Fruit fly (Drosophila melanogaster) whole organism, embryonic: ENCODE results near the gene CG8135.

Experiments
- CG12391 ChIP-seq: fragments of 200-800 bp; sonication (Bioruptor generic); optimal IDR thresholded peaks from 3 replicates; lab custom pipeline; 2018; ENCODE audit warnings: missing biosample characterization, mild to moderate bottlenecking, missing genetic modification characterization, moderate library complexity
- CG12769 ChIP-seq: fragments of 200-800 bp; sonication (Bioruptor generic); optimal IDR thresholded peaks from 2 replicates; lab custom pipeline; 2019; ENCODE audit warnings: missing biosample characterization, mild to moderate bottlenecking, missing genetic modification characterization, moderate library complexity
- CG13775 ChIP-seq: fragments of 200-800 bp; sonication (Bioruptor generic); optimal IDR thresholded peaks from 3 replicates; lab custom pipeline; 2017; ENCODE audit warnings: missing biosample characterization, mild to moderate bottlenecking, missing genetic modification characterization
- CG14441 ChIP-seq: fragments of 200-800 bp; sonication (Bioruptor generic); IDR thresholded peaks from 2 replicates; pipeline ENCODE4 v1.3.6; 2022; ENCODE audit warnings: missing biosample characterization, missing genetic modification characterization
- CG1602 ChIP-seq: fragments of 200-800 bp; sonication (Bioruptor generic); optimal IDR thresholded peaks from 3 replicates; lab custom pipeline; 2016; ENCODE audit warnings: missing biosample characterization, missing genetic modification characterization
- CG2120 ChIP-seq: fragments of 200-800 bp; sonication (Bioruptor generic); optimal IDR thresholded peaks from 3 replicates; lab custom pipeline; 2016; ENCODE audit warnings: missing biosample characterization, missing genetic modification characterization
- CG3726 ChIP-seq: fragments of 200-800 bp; sonication (Bioruptor generic); IDR thresholded peaks from 3 replicates; pipeline ENCODE4, ENCODE4 v1.3.6; 2022; ENCODE audit warnings: missing biosample characterization, missing genetic modification characterization
- CG3838 ChIP-seq: fragments of 200-800 bp; sonication (Bioruptor generic); optimal IDR thresholded peaks from 3 replicates; lab custom pipeline; 2016; ENCODE audit warnings: missing biosample characterization, missing genetic modification characterization
- CG4854 ChIP-seq: fragments of 200-800 bp; sonication (Bioruptor generic); optimal IDR thresholded peaks from 2 replicates; lab custom pipeline; 2016; ENCODE audit warnings: missing biosample characterization, missing genetic modification characterization, inconsistent platforms
- CG5953 ChIP-seq: fragments of 200-800 bp; sonication (Bioruptor generic); IDR thresholded peaks from 2 replicates; pipeline ENCODE4 v1.3.6; 2022; ENCODE audit warnings: missing biosample characterization, missing genetic modification characterization
- CG6175 ChIP-seq: fragments of 200-800 bp; sonication (Bioruptor generic); IDR thresholded peaks from 3 replicates; pipeline ENCODE4 v1.3.6; 2022; ENCODE audit warnings: missing biosample characterization, missing genetic modification characterization
- CG6254 ChIP-seq: fragments of 200-800 bp; sonication (Bioruptor generic); optimal IDR thresholded peaks from 3 replicates; lab custom pipeline; 2017; ENCODE audit warnings: mild to moderate bottlenecking, missing biosample characterization, missing genetic modification reagents, missing genetic modification characterization
- CG6689 ChIP-seq: fragments of 200-800 bp; sonication (Bioruptor generic); IDR thresholded peaks from 2 replicates; pipeline ENCODE4 v1.3.6; 2022; ENCODE audit warnings: missing biosample characterization, missing genetic modification characterization
- CG7357 ChIP-seq: fragments of 200-800 bp; sonication (Bioruptor generic); IDR thresholded peaks from 3 replicates; pipeline ENCODE4 v1.3.6; 2022; ENCODE audit warnings: missing biosample characterization, missing genetic modification characterization
- CG7786 ChIP-seq: fragments of 200-800 bp; sonication (Bioruptor generic); optimal IDR thresholded peaks from 2 replicates; lab custom pipeline; 2016; ENCODE audit warnings: missing biosample characterization, missing genetic modification characterization
- CG8281 ChIP-seq: fragments of 200-800 bp; sonication (Bioruptor generic); optimal IDR thresholded peaks from 2 replicates; lab custom pipeline; 2018; ENCODE audit warnings: missing biosample characterization, mild to moderate bottlenecking, missing genetic modification characterization, moderate library complexity
- CG8388 ChIP-seq: fragments of 200-800 bp; sonication (Bioruptor generic); optimal IDR thresholded peaks from 2 replicates; lab custom pipeline; 2019; ENCODE audit warnings: missing biosample characterization, mild to moderate bottlenecking, missing genetic modification characterization, moderate library complexity
- CG8478 ChIP-seq: fragments of >200 bp; optimal IDR thresholded peaks from 2 replicates; lab custom pipeline; 2018
- CG9609 ChIP-seq: fragments of 200-800 bp; sonication (Bioruptor generic); optimal IDR thresholded peaks from 3 replicates; lab custom pipeline; 2016; ENCODE audit warnings: missing biosample characterization, missing genetic modification characterization
- CHES-1-like ChIP-seq: fragments of 200-800 bp; sonication (Bioruptor generic); optimal IDR thresholded peaks from 2 replicates; lab custom pipeline; 2016; ENCODE audit warnings: missing biosample characterization, missing genetic modification characterization
- CTCF ChIP-seq: fragments of 200-800 bp; sonication (Bioruptor generic); optimal IDR thresholded peaks from 2 replicates; lab custom pipeline; 2017; ENCODE audit warnings: missing biosample characterization, mild to moderate bottlenecking, missing genetic modification characterization, moderate library complexity
- CkIIα-i1 ChIP-seq: fragments of 200-800 bp; sonication (Bioruptor generic); IDR thresholded peaks from 2 replicates; pipeline ENCODE4 v1.3.6; 2022; ENCODE audit warnings: missing biosample characterization, missing genetic modification characterization
- D19B ChIP-seq: fragments of 200-800 bp; sonication (Bioruptor generic); optimal IDR thresholded peaks from 2 replicates; lab custom pipeline; 2017; ENCODE audit warnings: missing biosample characterization, mild to moderate bottlenecking, missing genetic modification characterization
- Dip3 ChIP-seq: fragments of 200-800 bp; sonication (Bioruptor generic); optimal IDR thresholded peaks from 3 replicates; lab custom pipeline; 2016; ENCODE audit warnings: missing biosample characterization, missing genetic modification characterization
- Doc2 ChIP-seq: fragments of 200-800 bp; sonication (Bioruptor generic); IDR thresholded peaks from 2 replicates; pipeline ENCODE4 v1.3.6; 2022; ENCODE audit warnings: missing biosample characterization, missing genetic modification characterization
- Eip74EF ChIP-seq, 2 experiments: fragments of 200-800 bp in 1 of 2; fragments of >200 bp in 1 of 2; sonication (Bioruptor generic) in 1 of 2; optimal IDR thresholded peaks; 2 replicates each; lab custom pipeline; 2017 to 2019; ENCODE audit warnings: missing biosample characterization in 2 of 2, missing genetic modification characterization in 2 of 2, mild to moderate bottlenecking in 1 of 2, moderate library complexity in 1 of 2
- Ets65A ChIP-seq: fragments of 200-800 bp; sonication (Bioruptor generic); peaks from one replicate; lab custom pipeline; 2016; ENCODE audit warnings: missing biosample characterization, missing genetic modification characterization
- Usf ChIP-seq: fragments of 200-800 bp; sonication (Bioruptor generic); optimal IDR thresholded peaks from 2 replicates; lab custom pipeline; 2017; ENCODE audit warnings: missing genotype, missing biosample characterization, missing genetic modification characterization
- ab ChIP-seq: fragments of 200-800 bp; sonication (Bioruptor generic); optimal IDR thresholded peaks from 2 replicates; lab custom pipeline; 2016; ENCODE audit warnings: missing biosample characterization, missing genetic modification characterization
- al ChIP-seq: fragments of 200-800 bp; sonication (Bioruptor generic); IDR thresholded peaks from 2 replicates; pipeline ENCODE4 v1.3.6; 2022; ENCODE audit warnings: missing biosample characterization, missing genetic modification characterization
- aop ChIP-seq: fragments of 200-800 bp; sonication (Bioruptor generic); IDR thresholded peaks from 2 replicates; pipeline ENCODE4 v1.3.6; 2022; ENCODE audit warnings: missing biosample characterization, missing genetic modification characterization
- cato ChIP-seq: fragments of 200-800 bp; sonication (Bioruptor generic); optimal IDR thresholded peaks from 2 replicates; lab custom pipeline; 2016; ENCODE audit warnings: missing biosample characterization, missing genetic modification characterization, borderline replicate concordance
- chif ChIP-seq, 2 experiments: fragments of 200-800 bp; sonication (Bioruptor generic); optimal IDR thresholded peaks; 3 replicates each; lab custom pipeline; 2016; ENCODE audit warnings: missing biosample characterization in 2 of 2, missing genetic modification characterization in 2 of 2
- danr ChIP-seq: fragments of 200-800 bp; sonication (Bioruptor generic); IDR thresholded peaks from 2 replicates; pipeline ENCODE4 v1.3.6; 2022; ENCODE audit warnings: missing biosample characterization, missing genetic modification characterization
- dmrt99B ChIP-seq: fragments of 200-800 bp; sonication (Bioruptor generic); optimal IDR thresholded peaks from 2 replicates; lab custom pipeline; 2018; ENCODE audit warnings: missing biosample characterization, mild to moderate bottlenecking, missing genetic modification characterization, moderate library complexity
- eve ChIP-seq, 2 experiments: fragments of >200 bp; optimal IDR thresholded peaks; 2 replicates each; lab custom pipeline; 2017; ENCODE audit warnings: missing biosample characterization in 2 of 2, missing genetic modification characterization in 2 of 2
- grau ChIP-seq: fragments of 200-800 bp; optimal IDR thresholded peaks from 3 replicates; lab custom pipeline; 2019; ENCODE audit warnings: missing biosample characterization, mild to moderate bottlenecking, missing genetic modification characterization, moderate library complexity
- hbn ChIP-seq: fragments of 200-800 bp; sonication (Bioruptor generic); IDR thresholded peaks from 2 replicates; pipeline ENCODE4 v1.3.6; 2022; ENCODE audit warnings: missing biosample characterization, missing genetic modification characterization; ENCODE audit not compliant: partially characterized antibody
- hkb ChIP-seq, 2 experiments: fragments of 200-800 bp in 1 of 2; fragments of >200 bp in 1 of 2; sonication (Bioruptor generic) in 1 of 2; IDR thresholded peaks in 1 of 2; optimal IDR thresholded peaks in 1 of 2; 2 replicates each; pipeline versions ENCODE4 v1.3.6 to Lab custom; 2017 to 2022; ENCODE audit warnings: missing biosample characterization in 1 of 2, missing genetic modification characterization in 1 of 2
- jigr1 ChIP-seq: fragments of 200-800 bp; sonication (Bioruptor generic); IDR thresholded peaks from 3 replicates; pipeline ENCODE4 v1.3.6; 2022; ENCODE audit warnings: missing biosample characterization, missing genetic modification characterization
- lilli ChIP-seq: fragments of 200-800 bp; sonication (Bioruptor generic); optimal IDR thresholded peaks from 3 replicates; lab custom pipeline; 2016; ENCODE audit warnings: missing biosample characterization, missing genetic modification characterization
- mam ChIP-seq: fragments of 200-800 bp; sonication (Bioruptor generic); optimal IDR thresholded peaks from 3 replicates; lab custom pipeline; 2016; ENCODE audit warnings: missing biosample characterization, missing genetic modification characterization
- odd ChIP-seq: fragments of 200-800 bp; sonication (Bioruptor generic); optimal IDR thresholded peaks from 2 replicates; lab custom pipeline; 2017; ENCODE audit warnings: missing biosample characterization, mild to moderate bottlenecking, missing genetic modification characterization
- otp ChIP-seq: fragments of 200-800 bp; sonication (Bioruptor generic); IDR thresholded peaks from 3 replicates; pipeline ENCODE4, ENCODE4 v1.3.6; 2022; ENCODE audit warnings: missing biosample characterization, missing genetic modification characterization
- pb ChIP-seq: fragments of 200-800 bp; sonication (Bioruptor generic); optimal IDR thresholded peaks from 3 replicates; lab custom pipeline; 2016; ENCODE audit warnings: missing biosample characterization, missing genetic modification characterization
- pnt ChIP-seq: fragments of 200-800 bp; sonication (Bioruptor generic); optimal IDR thresholded peaks from 3 replicates; lab custom pipeline; 2016; ENCODE audit warnings: missing biosample characterization, missing genetic modification characterization
- psq ChIP-seq: fragments of 200-800 bp; sonication (Bioruptor generic); optimal IDR thresholded peaks from 2 replicates; lab custom pipeline; 2017; ENCODE audit warnings: missing biosample characterization, missing genetic modification characterization
- schlank ChIP-seq: fragments of 200-800 bp; sonication (Bioruptor generic); optimal IDR thresholded peaks from 2 replicates; lab custom pipeline; 2018; ENCODE audit warnings: missing biosample characterization, mild to moderate bottlenecking, missing genetic modification characterization
- toy ChIP-seq: fragments of 200-800 bp; sonication (Bioruptor generic); IDR thresholded peaks from 2 replicates; pipeline ENCODE4 v1.3.6; 2022; ENCODE audit warnings: missing biosample characterization, missing genetic modification characterization
- ttk ChIP-seq: fragments of 200-800 bp; sonication (Bioruptor generic); IDR thresholded peaks from 2 replicates; pipeline ENCODE4 v2.1.2; 2022; ENCODE audit warnings: missing biosample characterization, missing genetic modification characterization
- zfh1 ChIP-seq: fragments of 200-800 bp; sonication (Bioruptor generic); IDR thresholded peaks from 3 replicates; pipeline ENCODE4 v1.3.6; 2022; ENCODE audit warnings: missing biosample characterization, missing genetic modification characterization

Gene CG8135

dm6 chr3R:9430344-9431253, 26.4 kb downstream of the CG8135 start (continued):
- TF ChIP-seq psq (GFP tag; lab: Kevin White, UChicago) (no peak), CG3726 (GFP tag; lab: Robert Waterston, UW) (no peak), Dip3 (no peak), dmrt99B (tag; lab: Kevin White, UChicago) (peak; percentile 48), CG6175 (GFP tag; lab: Robert Waterston, UW) (no peak; the same call in 2 of the 3 replicates), mam (GFP tag; lab: Kevin White, UChicago) (peak; percentile 35), ttk (GFP tag; lab: Robert Waterston, UW) (no peak), schlank (tag; lab: Kevin White, UChicago) (peak; percentile 26), CG6254 (GFP tag; lab: Kevin White, UChicago) (no peak), hbn (GFP tag; lab: Robert Waterston, UW) (no peak), CG2120 (GFP tag; lab: Kevin White, UChicago) (peak; percentile 63), grau (peak; percentile 60), Ets65A (GFP tag; lab: Kevin White, UChicago) (no peak), hkb (optimal IDR thresholded peaks at IDR 0.05; lab: Kevin White, UChicago) (no peak), hkb (GFP tag; IDR thresholded peaks at IDR 0.05; lab: Robert Waterston, UW) (no peak), odd (GFP tag; lab: Kevin White, UChicago) (peak; percentile 5), CG14441 (peak; percentile 42; the same call in 1 of the 2 replicates), toy (GFP tag; lab: Robert Waterston, UW) (no peak), CG13775 (GFP tag; lab: Kevin White, UChicago) (no peak), CG9609 (GFP tag; lab: Kevin White, UChicago) (no peak), D19B (GFP tag; lab: Kevin White, UChicago) (no peak), otp (GFP tag; lab: Robert Waterston, UW) (no peak), CG12769 (peak; percentile 79), Eip74EF (GFP tag; optimal IDR thresholded peaks at IDR 0.05; lab: Kevin White, UChicago) (no peak), CG12391 (peak; percentile 33), CG6689 (GFP tag; lab: Robert Waterston, UW) (0 out of 2 replicates have a peak, but pooled peaks have one; percentile 31), Doc2 (GFP tag; lab: Robert Waterston, UW) (no peak), CG7786 (GFP tag; lab: Kevin White, UChicago) (no peak), CG3838 (peak; percentile 9), CHES-1-like (GFP tag; lab: Kevin White, UChicago) (no peak), CG1602 (no peak), al (peak; percentile 43; the same call in 1 of the 2 replicates), CG4854 (GFP tag; lab: Kevin White, UChicago) (no peak), eve (GFP tag; optimal IDR thresholded peaks at IDR 0.05; lab: Kevin White, UChicago) (peak in 1 of 2 experiments; percentile 67), zfh1 (no peak), CTCF (GFP tag; lab: Kevin White, UChicago) (no peak), pnt (no peak), danr (GFP tag; lab: Robert Waterston, UW) (no peak), CkIIα-i1 (GFP tag; lab: Robert Waterston, UW) (no peak), lilli (peak; percentile 62), aop (no peak), CG8388 (no peak), jigr1 (GFP tag; lab: Robert Waterston, UW) (no peak), CG8281 (tag; lab: Kevin White, UChicago) (no peak), CG5953 (GFP tag; lab: Robert Waterston, UW) (no peak), ab (no peak), CG8478 (lab: Kevin White, UChicago) (no peak), pb (GFP tag; lab: Kevin White, UChicago) (no peak), cato (GFP tag; lab: Kevin White, UChicago) (no peak), chif (GFP tag; optimal IDR thresholded peaks at IDR 0.05; lab: Kevin White, UChicago) (no peak), CG7357 (GFP tag; lab: Robert Waterston, UW) (no peak), Usf (GFP tag; lab: Kevin White, UChicago) (no peak)
